Worm (Caenorhabditis elegans) whole organism, late embryonic: ENCODE results near the gene arl-3.
A peak's percentile ranks its signal among the peaks of the same experiment; 100 is the strongest.

Experiments
- F13H6.1 ChIP-seq: sonication (generic microtip); optimal IDR thresholded peaks from 2 replicates; lab custom pipeline; 2016; ENCODE audit warnings: missing genetic modification characterization, missing compliant biosample characterization
- elt-2 ChIP-seq: sonication (generic microtip); optimal IDR thresholded peaks from 2 replicates; lab custom pipeline; 2016; ENCODE audit warnings: missing genetic modification reagents, missing genetic modification characterization, missing compliant biosample characterization
- elt-4 ChIP-seq: sonication (generic microtip); optimal IDR thresholded peaks from 2 replicates; lab custom pipeline; 2016; ENCODE audit warnings: missing genetic modification characterization, missing compliant biosample characterization
- fkh-10 ChIP-seq: fragments of 150-350 bp; optimal IDR thresholded peaks from 2 replicates; lab custom pipeline; 2014; ENCODE audit warnings: missing biosample characterization, missing genetic modification reagents, missing genetic modification characterization
- nhr-11 ChIP-seq: fragments of 150-350 bp; optimal IDR thresholded peaks from 2 replicates; lab custom pipeline; 2014; ENCODE audit warnings: missing biosample characterization, missing genetic modification characterization
- sox-4 ChIP-seq: sonication (generic microtip); optimal IDR thresholded peaks from 2 replicates; lab custom pipeline; 2017; ENCODE audit warnings: mild to moderate bottlenecking, missing genetic modification characterization, inconsistent platforms, missing compliant biosample characterization

- TF ChIP-seq elt-2 (tag; lab: Kevin White, UChicago) (peak; percentile 25), F13H6.1 (no peak), sox-4 (tag; lab: Kevin White, UChicago) (no peak), nhr-11 (tag; lab: Kevin White, UChicago) (no peak), fkh-10 (GFP tag; lab: Kevin White, UChicago) (no peak), elt-4 (tag; lab: Kevin White, UChicago) (no peak)
Measured at ce11 chrII:14599933-14600630, 6.2 kb upstream of the arl-3 start.
